Fruit fly (Drosophila melanogaster): Measurements from ENCODE around the gene sd.

sd gene

DNA sequence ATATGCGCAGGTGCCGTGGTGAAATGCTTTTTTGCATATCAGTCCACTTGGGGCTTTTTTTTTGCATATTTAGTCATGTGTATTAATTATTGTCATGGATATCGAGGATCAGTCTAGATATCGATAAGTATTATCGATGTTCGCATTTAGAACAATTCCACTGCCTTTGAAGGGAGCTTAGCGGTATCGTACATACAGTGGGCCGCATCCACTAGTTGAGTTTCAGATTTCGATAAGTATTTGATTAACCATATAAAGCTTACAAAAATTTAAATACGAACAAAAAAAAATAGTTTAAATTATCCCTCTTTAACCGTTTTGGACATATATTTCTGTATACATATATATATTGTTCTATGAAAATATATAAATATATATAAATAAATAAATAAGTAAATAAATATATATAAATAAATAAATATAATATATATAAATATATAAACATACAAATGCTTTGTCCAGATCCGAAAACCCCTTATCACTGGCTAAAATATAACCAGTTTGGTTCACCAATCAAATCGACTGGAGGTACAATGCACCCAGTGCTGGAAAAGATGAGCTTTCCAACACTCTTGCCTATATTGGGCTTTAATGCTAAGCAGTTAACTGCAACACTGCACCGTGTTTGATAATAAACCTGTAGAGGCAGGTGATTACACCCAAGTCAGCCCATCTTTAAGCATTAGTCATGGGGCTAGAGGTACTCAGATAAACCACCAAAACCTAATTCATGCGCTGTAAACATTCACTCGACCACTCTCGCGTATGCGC lies 1.1 kb upstream of the sd start (continued):
- TF ChIP-seq gem (tag; optimal IDR thresholded peaks at IDR 0.05), result peak; percentile 62

DNA sequence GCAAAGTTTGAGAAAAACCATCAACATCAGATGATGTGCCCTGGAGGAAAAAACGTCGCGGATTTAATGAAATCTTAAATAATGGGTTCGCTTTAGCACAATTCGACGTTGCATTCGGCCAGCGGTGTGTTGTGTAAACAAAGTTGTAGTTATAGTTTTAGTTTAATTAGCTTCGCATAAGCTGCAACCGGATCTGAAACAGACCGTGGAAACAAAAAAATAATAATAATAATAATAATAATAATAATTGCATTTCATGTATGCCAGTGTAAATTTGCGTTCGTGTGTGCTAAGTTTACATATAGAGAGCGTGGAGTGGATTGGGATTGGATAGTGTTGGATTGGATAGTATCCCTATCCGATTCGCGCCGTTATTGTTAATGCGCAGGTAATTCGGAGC lies 620 bp downstream of the sd start:
- TF ChIP-seq row (GFP tag; IDR thresholded peaks at IDR 0.05) (0 out of 3 replicates have a peak, but pooled peaks have one; percentile 8), fd64A (GFP tag; optimal IDR thresholded peaks at IDR 0.05) (no peak), CG6765 (GFP tag; optimal IDR thresholded peaks at IDR 0.05) (peak; percentile 9), CG4617 (GFP tag; optimal IDR thresholded peaks at IDR 0.05; ENCODE audit: borderline replicate concordance) (no peak), CG2678 (tag; optimal IDR thresholded peaks at IDR 0.05) (peak; percentile 10), Drgx (GFP tag; IDR thresholded peaks at IDR 0.05) (0 out of 2 replicates have a peak, but pooled peaks have one; percentile 20), CG11504 (tag; optimal IDR thresholded peaks at IDR 0.05) (peak; percentile 8), ems (GFP tag; optimal IDR thresholded peaks at IDR 0.05) (no peak)

DNA sequence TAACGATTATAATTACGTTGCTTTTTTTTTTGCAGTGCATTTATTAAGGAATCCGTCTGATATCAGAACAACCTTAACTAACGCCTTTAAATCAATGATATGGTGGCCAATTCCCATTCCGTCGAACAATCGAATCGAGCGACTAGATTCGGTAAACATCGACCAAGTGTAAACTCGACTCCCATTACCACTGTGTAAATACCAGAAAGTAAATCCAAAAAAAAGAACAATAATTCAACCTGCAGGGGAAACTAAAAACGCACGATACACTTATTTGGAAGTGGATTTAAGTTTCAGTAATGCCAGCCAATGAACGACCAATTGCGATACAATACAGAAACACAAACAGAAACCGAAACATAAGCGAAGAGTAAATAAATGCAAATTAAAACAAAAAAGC lies 1.4 kb downstream of the sd start:
- TF ChIP-seq bab2 (GFP tag; optimal IDR thresholded peaks at IDR 0.05), result peak; percentile 10
- no peak for TF ChIP-seq sqz (GFP tag; optimal IDR thresholded peaks at IDR 0.05)
- peak; percentile 11 for TF ChIP-seq CG6854 (GFP tag; optimal IDR thresholded peaks at IDR 0.05)
- TF ChIP-seq CG15601 (tag; optimal IDR thresholded peaks at IDR 0.05), result no peak
- no peak for TF ChIP-seq Dp (GFP tag; optimal IDR thresholded peaks at IDR 0.05)
- no peak for TF ChIP-seq repo (GFP tag; optimal IDR thresholded peaks at IDR 0.05)
- peak; percentile 46 for TF ChIP-seq CG13296 (GFP tag; optimal IDR thresholded peaks at IDR 0.05)
- no peak for TF ChIP-seq Xbp1 (GFP tag; optimal IDR thresholded peaks at IDR 0.05)
- TF ChIP-seq cad (GFP tag; optimal IDR thresholded peaks at IDR 0.05), result no peak
- no peak for TF ChIP-seq CG6254 (GFP tag; optimal IDR thresholded peaks at IDR 0.05)
- TF ChIP-seq CG1603 (tag; optimal IDR thresholded peaks at IDR 0.05), result no peak
- TF ChIP-seq Ets65A (GFP tag), result peak; percentile 78
- TF ChIP-seq Sox102F (GFP tag; optimal IDR thresholded peaks at IDR 0.05), result no peak
- TF ChIP-seq Fer1 (GFP tag; optimal IDR thresholded peaks at IDR 0.05), result peak; percentile 21
- no peak for TF ChIP-seq salm (tag; optimal IDR thresholded peaks at IDR 0.05)
- peak; percentile 6 for TF ChIP-seq MTF-1 (GFP tag; optimal IDR thresholded peaks at IDR 0.05; ENCODE audit: borderline replicate concordance)
- no peak for TF ChIP-seq CG3847 (GFP tag; IDR thresholded peaks at IDR 0.05)
- TF ChIP-seq CG4404 (GFP tag; IDR thresholded peaks at IDR 0.05), result no peak
- peak; percentile 7 for TF ChIP-seq CG2120 (GFP tag; optimal IDR thresholded peaks at IDR 0.05)
- no peak for TF ChIP-seq CG2712 (tag; optimal IDR thresholded peaks at IDR 0.05)
- TF ChIP-seq CG7372 (GFP tag; IDR thresholded peaks at IDR 0.05), result no peak
- no peak for TF ChIP-seq zen2 (GFP tag; IDR thresholded peaks at IDR 0.05; ENCODE audit: partially characterized antibody)
- peak; percentile 22 for TF ChIP-seq lab (GFP tag; optimal IDR thresholded peaks at IDR 0.05)
- no peak for TF ChIP-seq Side (GFP tag; optimal IDR thresholded peaks at IDR 0.05)
- TF ChIP-seq CG2678 (tag; optimal IDR thresholded peaks at IDR 0.05), result peak; percentile 21
- TF ChIP-seq dpn (GFP tag; optimal IDR thresholded peaks at IDR 0.05), result peak in 1 of 2 experiments; percentile 6
- peak; percentile 5 for TF ChIP-seq CG12659 (GFP tag; optimal IDR thresholded peaks at IDR 0.05)
- peak; percentile 3 for TF ChIP-seq CG15514 (GFP tag; optimal IDR thresholded peaks at IDR 0.05)
- no peak for TF ChIP-seq CG11456 (GFP tag; IDR thresholded peaks at IDR 0.05)
- TF ChIP-seq Med (GFP tag), result peak; percentile 69
- TF ChIP-seq BEAF-32 (GFP tag; optimal IDR thresholded peaks at IDR 0.05), result no peak
- TF ChIP-seq GATAe (GFP tag; conservative IDR thresholded peaks at IDR 0.05), result no peak
- TF ChIP-seq CG8388 (GFP tag; optimal IDR thresholded peaks at IDR 0.05), result no peak
- peak; percentile 61 for TF ChIP-seq sens (GFP tag)
- TF ChIP-seq CG34224 (GFP tag; IDR thresholded peaks at IDR 0.05; ENCODE audit: partially characterized antibody), result no peak
- TF ChIP-seq CG14441 (GFP tag; IDR thresholded peaks at IDR 0.05), result no peak
- no peak for TF ChIP-seq Hmx (GFP tag; optimal IDR thresholded peaks at IDR 0.05)
